Worm (Caenorhabditis elegans) whole organism, L2 larva: ENCODE data around the gene pap-2.

Experiments
- mab-5 ChIP-seq: fragments of 150-350 bp; optimal IDR thresholded peaks from 2 replicates; lab custom pipeline; 2014; ENCODE audit warnings: missing biosample characterization, missing genetic modification characterization
- mdl-1 ChIP-seq, 2 experiments: fragments of 150-350 bp in 1 of 2; sonication (generic microtip) in 1 of 2; optimal IDR thresholded peaks; 2 replicates each; lab custom pipeline; 2017; ENCODE audit warnings: missing biosample characterization in 2 of 2, missing genetic modification characterization in 2 of 2
- nhr-6 ChIP-seq: fragments of 150-350 bp; optimal IDR thresholded peaks from 2 replicates; lab custom pipeline; 2014; ENCODE audit warnings: missing biosample characterization, missing genetic modification characterization
- sma-3 ChIP-seq: sonication (generic microtip); optimal IDR thresholded peaks from 2 replicates; lab custom pipeline; 2016; ENCODE audit warnings: missing genetic modification reagents, missing genetic modification characterization, missing compliant biosample characterization
- unc-62 ChIP-seq: fragments of 150-350 bp; optimal IDR thresholded peaks from 2 replicates; lab custom pipeline; 2014; ENCODE audit warnings: missing biosample characterization, missing genetic modification reagents, missing genetic modification characterization

ce11 chrII:9653679-9654078 lies 44.5 kb upstream of the pap-2 start, which contains the start of gene ZK1307.2:
- TF ChIP-seq nhr-6 (tag; lab: Kevin White, UChicago), result no peak
- no peak for TF ChIP-seq mab-5
- no peak for TF ChIP-seq unc-62
- TF ChIP-seq mdl-1 (tag; optimal IDR thresholded peaks at IDR 0.05; lab: Kevin White, UChicago), result no peak
- TF ChIP-seq sma-3 (GFP tag; lab: Kevin White, UChicago), result no peak
